Worm (Caenorhabditis elegans) whole organism, L3 larva: Measurements from ENCODE around the gene irld-33.

Experiments used
- R02D3.7 ChIP-seq: fragments of 150-350 bp; optimal IDR thresholded peaks from 2 replicates; lab custom pipeline; 2014; ENCODE audit warnings: missing biosample characterization, missing genetic modification characterization
- ZK546.5 ChIP-seq: sonication (generic microtip); optimal IDR thresholded peaks from 2 replicates; lab custom pipeline; 2017; ENCODE audit warnings: missing biosample characterization, missing genetic modification characterization
- aly-2 ChIP-seq: fragments of 150-350 bp; optimal IDR thresholded peaks from 2 replicates; lab custom pipeline; 2014; ENCODE audit warnings: missing biosample characterization, missing genetic modification characterization
- ama-1 ChIP-seq: fragments of 150-350 bp; optimal IDR thresholded peaks from 2 replicates; lab custom pipeline; 2018
- ceh-16 ChIP-seq: sonication (generic microtip); optimal IDR thresholded peaks from 2 replicates; lab custom pipeline; 2017; ENCODE audit warnings: missing biosample characterization, missing genetic modification characterization
- ceh-9 ChIP-seq: sonication (generic microtip); optimal IDR thresholded peaks from 2 replicates; lab custom pipeline; 2018; ENCODE audit warnings: missing biosample characterization, missing genetic modification characterization
- egl-27 ChIP-seq: sonication (generic microtip); optimal IDR thresholded peaks from 4 replicates; lab custom pipeline; 2017; ENCODE audit warnings: missing biosample characterization, missing genetic modification reagents, missing genetic modification characterization
- egl-5 ChIP-seq: fragments of 150-350 bp; optimal IDR thresholded peaks from 2 replicates; lab custom pipeline; 2017; ENCODE audit warnings: missing biosample characterization, missing genetic modification reagents, missing genetic modification characterization, inconsistent platforms
- elt-2 ChIP-seq: sonication (generic microtip); optimal IDR thresholded peaks from 2 replicates; lab custom pipeline; 2016; ENCODE audit warnings: missing genetic modification reagents, mild to moderate bottlenecking, missing genetic modification characterization, missing compliant biosample characterization
- eor-1 ChIP-seq, 2 experiments: fragments of 150-350 bp; optimal IDR thresholded peaks; 2 replicates each; lab custom pipeline; 2014 to 2018; ENCODE audit warnings: missing biosample characterization in 2 of 2, missing genetic modification characterization in 2 of 2
- fos-1 ChIP-seq: fragments of 150-350 bp; optimal IDR thresholded peaks from 2 replicates; lab custom pipeline; 2014; ENCODE audit warnings: missing biosample characterization, missing genetic modification characterization
- hmg-11 ChIP-seq: sonication (generic microtip); optimal IDR thresholded peaks from 2 replicates; lab custom pipeline; 2016; ENCODE audit warnings: missing genetic modification characterization, missing compliant biosample characterization
- jun-1 ChIP-seq: fragments of 150-350 bp; optimal IDR thresholded peaks from 2 replicates; lab custom pipeline; 2014; ENCODE audit warnings: missing biosample characterization, missing genetic modification reagents, missing genetic modification characterization
- lin-15B ChIP-seq: fragments of 150-350 bp; optimal IDR thresholded peaks from 2 replicates; lab custom pipeline; 2014; ENCODE audit warnings: missing biosample characterization, missing genetic modification characterization
- lin-39 ChIP-seq: fragments of 150-350 bp; optimal IDR thresholded peaks from 2 replicates; lab custom pipeline; 2018; ENCODE audit warnings: missing biosample characterization, missing genetic modification reagents, missing genetic modification characterization
- lsy-12 ChIP-seq: sonication (generic microtip); optimal IDR thresholded peaks from 2 replicates; lab custom pipeline; 2016; ENCODE audit warnings: mild to moderate bottlenecking, missing genetic modification characterization, missing compliant biosample characterization
- mdl-1 ChIP-seq: fragments of 150-350 bp; optimal IDR thresholded peaks from 2 replicates; lab custom pipeline; 2014; ENCODE audit warnings: missing biosample characterization, missing genetic modification characterization
- mml-1 ChIP-seq: fragments of 150-350 bp; sonication (generic microtip); optimal IDR thresholded peaks from 3 replicates; lab custom pipeline; 2014; ENCODE audit warnings: missing biosample characterization, missing genetic modification characterization
- nfya-1 ChIP-seq: sonication (generic microtip); optimal IDR thresholded peaks from 2 replicates; lab custom pipeline; 2017; ENCODE audit warnings: missing genetic modification characterization, mild to moderate bottlenecking, missing compliant biosample characterization, antibody characterized with exemption, moderate library complexity; ENCODE audit not compliant: insufficient read depth
- nhr-11 ChIP-seq: fragments of 150-350 bp; optimal IDR thresholded peaks from 2 replicates; lab custom pipeline; 2014; ENCODE audit warnings: missing biosample characterization, missing genetic modification characterization
- nhr-12 ChIP-seq: fragments of 150-350 bp; optimal IDR thresholded peaks from 2 replicates; lab custom pipeline; 2014; ENCODE audit warnings: missing biosample characterization, missing genetic modification characterization
- nhr-23 ChIP-seq: fragments of 150-350 bp; optimal IDR thresholded peaks from 2 replicates; lab custom pipeline; 2014; ENCODE audit warnings: missing biosample characterization, missing genetic modification reagents, missing genetic modification characterization
- nhr-237 ChIP-seq: fragments of 150-350 bp; optimal IDR thresholded peaks from 2 replicates; lab custom pipeline; 2014; ENCODE audit warnings: missing biosample characterization, missing genetic modification characterization
- nhr-25 ChIP-seq: sonication (generic microtip); optimal IDR thresholded peaks from 2 replicates; lab custom pipeline; 2017; ENCODE audit warnings: missing biosample characterization, missing genetic modification characterization
- nhr-28 ChIP-seq: fragments of 150-350 bp; optimal IDR thresholded peaks from 2 replicates; lab custom pipeline; 2014; ENCODE audit warnings: missing biosample characterization, missing genetic modification characterization
- nhr-43 ChIP-seq: sonication (generic microtip); optimal IDR thresholded peaks from 2 replicates; lab custom pipeline; 2016; ENCODE audit warnings: mild to moderate bottlenecking, missing genetic modification characterization, missing compliant biosample characterization; ENCODE audit not compliant: poor library complexity, severe bottlenecking
- nhr-67 ChIP-seq: fragments of 150-350 bp; optimal IDR thresholded peaks from 2 replicates; lab custom pipeline; 2014; ENCODE audit warnings: missing biosample characterization, missing genetic modification characterization
- nhr-76 ChIP-seq: fragments of 150-350 bp; sonication (generic microtip); optimal IDR thresholded peaks from 5 replicates; lab custom pipeline; 2014; ENCODE audit warnings: missing biosample characterization, missing genetic modification characterization
- nhr-77 ChIP-seq: fragments of 150-350 bp; optimal IDR thresholded peaks from 2 replicates; lab custom pipeline; 2014; ENCODE audit warnings: missing biosample characterization, missing genetic modification characterization
- pqm-1 ChIP-seq: fragments of 150-350 bp; optimal IDR thresholded peaks from 2 replicates; lab custom pipeline; 2017; ENCODE audit warnings: missing biosample characterization, missing genetic modification characterization, inconsistent platforms
- sea-2 ChIP-seq: fragments of 150-350 bp; sonication (generic microtip); optimal IDR thresholded peaks from 4 replicates; lab custom pipeline; 2014; ENCODE audit warnings: missing biosample characterization, missing genetic modification reagents, missing genetic modification characterization
- snpc-4 ChIP-seq: fragments of 150-350 bp; optimal IDR thresholded peaks from 2 replicates; lab custom pipeline; 2014; ENCODE audit warnings: missing biosample characterization, missing genetic modification characterization
- unc-39 ChIP-seq: sonication (generic microtip); optimal IDR thresholded peaks from 4 replicates; lab custom pipeline; 2017; ENCODE audit warnings: missing biosample characterization, missing genetic modification characterization
- zag-1 ChIP-seq: fragments of 150-350 bp; optimal IDR thresholded peaks from 2 replicates; lab custom pipeline; 2014; ENCODE audit warnings: missing biosample characterization, missing genetic modification characterization
- ztf-4 ChIP-seq: fragments of 150-350 bp; optimal IDR thresholded peaks from 2 replicates; lab custom pipeline; 2014; ENCODE audit warnings: missing biosample characterization, missing genetic modification characterization

irld-33 gene

DNA sequence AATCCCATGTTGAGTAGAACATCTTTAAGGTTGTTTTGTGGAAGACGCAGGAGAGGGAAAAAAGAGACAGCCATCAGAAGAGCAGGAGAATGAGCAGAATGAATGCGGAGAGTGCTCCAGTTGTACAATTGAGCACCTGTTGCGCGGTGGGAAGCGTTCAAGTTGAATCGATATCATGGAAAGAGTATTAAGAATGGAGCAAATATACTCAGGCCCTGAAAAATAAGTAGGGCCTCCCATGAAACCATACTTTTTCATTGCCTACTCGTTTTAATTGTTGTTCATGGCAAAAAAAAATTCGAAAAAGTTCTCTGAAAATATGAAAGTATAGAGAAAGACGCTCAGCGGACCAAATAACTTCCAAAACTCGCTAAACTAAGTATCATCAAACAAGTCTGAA is 19.7 kb upstream of the irld-33 start, which contains the start of gene fbxb-48:
Gene fbxb-48 (minus strand): TSS at position 101 of the 400 bp plus-strand sequence.
- TF ChIP-seq ztf-4 (no peak), egl-27 (tag; lab: Kevin White, UChicago) (no peak), nhr-23 (tag; lab: Kevin White, UChicago) (no peak), nhr-12 (tag; lab: Kevin White, UChicago) (no peak), ama-1 (lab: Kevin White, UChicago) (no peak), elt-2 (tag; lab: Kevin White, UChicago) (no peak), fos-1 (tag; lab: Kevin White, UChicago) (no peak), R02D3.7 (tag; lab: Kevin White, UChicago) (no peak)

DNA sequence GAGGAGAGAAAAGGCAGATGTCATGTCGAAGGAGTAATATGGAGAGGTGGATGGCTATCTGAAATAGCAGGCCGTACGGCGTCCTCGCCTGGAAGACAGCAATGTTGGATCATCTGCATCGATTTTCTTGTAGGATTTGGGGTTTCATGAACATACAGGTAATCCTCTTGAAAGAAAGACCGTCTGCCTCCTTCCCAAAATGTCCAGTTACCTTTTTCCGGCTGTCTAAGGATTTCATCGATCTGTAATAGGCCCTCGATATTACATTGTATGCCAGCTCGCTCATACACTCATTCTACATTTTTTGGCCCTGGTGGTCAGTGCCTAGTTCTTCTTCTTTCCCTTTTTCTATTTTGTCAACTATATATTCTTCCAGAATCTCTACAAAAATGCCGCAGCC is 16.5 kb upstream of the irld-33 start, which contains the start of the genes fbxb-5 and btb-8:
Gene fbxb-5 (minus strand): TSS at position 101 of the 400 bp plus-strand sequence.
Gene btb-8 (plus strand): TSS at position 377 of the 400 bp plus-strand sequence.
- TF ChIP-seq mdl-1 (tag; lab: Kevin White, UChicago), result no peak
- TF ChIP-seq aly-2 (tag; lab: Kevin White, UChicago), result no peak
- TF ChIP-seq, all 47 proteins: peak for 0

DNA sequence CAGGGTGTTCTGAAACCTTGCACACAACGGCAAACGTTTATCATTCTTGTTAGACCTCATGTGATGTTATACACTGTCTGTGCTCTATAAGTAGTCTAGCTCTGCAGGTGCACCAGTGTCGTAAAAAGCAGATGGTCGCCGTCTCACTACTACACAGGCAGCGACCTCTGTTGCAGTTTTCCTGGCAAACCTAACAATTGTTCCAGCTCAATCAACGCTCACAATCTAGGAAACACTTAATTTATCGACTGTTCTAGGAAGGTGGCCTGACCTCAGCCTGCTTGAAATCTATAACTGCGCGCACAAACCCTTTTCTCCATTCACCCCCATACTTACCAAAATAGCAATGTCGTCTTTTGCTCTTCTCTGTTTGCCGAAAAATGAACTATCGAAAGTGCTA is 14.5 kb upstream of the irld-33 start, which contains the start of gene fbxb-11:
Gene fbxb-11 (plus strand): TSS at position 301 of the 400 bp plus-strand sequence.
- TF ChIP-seq egl-27 (tag; lab: Kevin White, UChicago) (no peak), lsy-12 (tag; lab: Kevin White, UChicago) (no peak), sea-2 (GFP tag; lab: Kevin White, UChicago) (no peak), snpc-4 (tag; lab: Kevin White, UChicago) (no peak), unc-39 (tag; lab: Kevin White, UChicago) (no peak), ceh-9 (no peak), zag-1 (no peak), nhr-67 (tag; lab: Kevin White, UChicago) (no peak), eor-1 (tag; optimal IDR thresholded peaks at IDR 0.05; lab: Kevin White, UChicago) (no peak), nhr-76 (tag; lab: Kevin White, UChicago) (no peak), ama-1 (lab: Kevin White, UChicago) (no peak), lin-15B (no peak), ZK546.5 (tag; lab: Kevin White, UChicago) (no peak), nhr-11 (no peak), nhr-12 (tag; lab: Kevin White, UChicago) (no peak), ceh-16 (no peak), nhr-23 (tag; lab: Kevin White, UChicago) (no peak)

DNA sequence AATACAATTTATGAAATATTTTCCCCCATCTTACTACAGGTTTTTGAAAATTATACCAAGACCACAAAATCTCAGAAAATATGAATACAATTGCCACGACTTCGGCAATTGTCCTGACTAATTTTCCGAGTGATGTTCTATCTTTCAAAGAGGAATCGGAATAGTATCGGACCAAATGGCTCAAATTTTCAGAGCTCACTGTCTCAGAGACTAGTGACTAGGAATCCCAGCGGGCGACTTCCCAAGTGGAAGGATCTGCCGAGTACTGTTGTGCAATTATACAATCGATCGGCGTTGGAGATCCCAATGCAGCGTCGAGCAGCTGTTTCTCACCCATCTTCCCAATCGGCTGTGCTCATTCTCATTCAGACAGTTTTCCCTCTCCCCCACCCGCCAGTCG is 13.1 kb upstream of the irld-33 start, which contains the start of gene F45C12.17:
Gene F45C12.17 (plus strand): TSS at position 377 of the 400 bp plus-strand sequence.
- TF ChIP-seq nhr-28 (no peak), nfya-1 (tag; lab: Kevin White, UChicago) (no peak), nhr-76 (tag; lab: Kevin White, UChicago) (no peak), nhr-237 (tag; lab: Kevin White, UChicago) (no peak), ama-1 (lab: Kevin White, UChicago) (no peak), egl-5 (no peak), nhr-43 (tag; lab: Kevin White, UChicago) (no peak), eor-1 (tag; optimal IDR thresholded peaks at IDR 0.05; lab: Kevin White, UChicago) (no peak), nhr-12 (tag; lab: Kevin White, UChicago) (no peak), nhr-77 (no peak), hmg-11 (tag; lab: Kevin White, UChicago) (no peak), lin-15B (no peak), lin-39 (tag; lab: Kevin White, UChicago) (no peak), nhr-25 (no peak), mml-1 (tag; lab: Kevin White, UChicago) (no peak)
- TF ChIP-seq, all 47 proteins: peak for 0

DNA sequence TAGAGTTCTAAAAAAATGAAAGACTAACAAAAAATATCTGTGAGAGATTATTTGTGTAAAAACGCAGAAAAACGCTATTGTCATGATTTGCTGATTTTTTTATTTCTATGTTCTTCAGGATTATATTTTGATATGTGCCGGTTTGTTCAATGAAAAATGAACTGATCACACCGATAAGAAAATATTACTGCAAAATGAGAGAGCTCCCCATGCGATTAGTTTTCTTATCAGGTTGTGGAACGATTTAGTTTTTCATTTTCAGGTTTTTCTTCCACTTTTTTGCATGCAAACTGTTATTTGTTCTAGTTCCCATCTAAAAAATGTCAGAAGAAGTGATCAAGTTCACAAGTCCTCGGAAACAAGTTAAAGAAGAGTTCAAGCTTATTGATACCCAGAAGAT is 10.6 kb upstream of the irld-33 start, which contains the start of gene btb-9:
Gene btb-9 (plus strand): TSS at position 254 of the 400 bp plus-strand sequence.
- no peak for TF ChIP-seq nhr-12 (tag; lab: Kevin White, UChicago)
- peak; percentile 92 for TF ChIP-seq elt-2 (tag; lab: Kevin White, UChicago)
- TF ChIP-seq jun-1 (tag; lab: Kevin White, UChicago), result no peak
- peak; percentile 89 for TF ChIP-seq pqm-1 (tag; lab: Kevin White, UChicago)
- no peak for TF ChIP-seq ztf-4
